Fruit fly (Drosophila melanogaster): ENCODE data around the gene Ir67c.

Ir67c gene

DNA sequence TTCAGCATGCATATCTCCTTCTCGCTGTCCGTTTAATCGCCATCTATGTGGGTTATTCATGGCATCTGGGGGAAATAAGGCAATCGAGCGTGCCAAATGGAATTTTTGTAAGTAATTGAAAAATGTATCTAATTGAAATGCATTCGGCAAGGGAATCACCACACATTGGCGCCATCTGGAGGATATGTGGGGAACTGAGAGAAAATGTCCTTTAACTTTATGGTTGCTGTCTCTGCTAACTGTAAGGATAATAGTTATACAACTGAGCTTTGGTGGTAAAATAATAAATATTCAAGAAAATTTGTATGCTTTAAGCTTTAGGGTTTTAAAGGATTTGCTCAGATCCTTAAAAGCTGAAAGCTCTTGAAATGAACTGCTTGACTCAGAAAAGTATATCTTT is 6.6 kb downstream of the Ir67c start:
- TF ChIP-seq Mnt (GFP tag; optimal IDR thresholded peaks at IDR 0.05) (no peak), CG1620 (GFP tag; optimal IDR thresholded peaks at IDR 0.05) (no peak), Crg-1 (GFP tag; optimal IDR thresholded peaks at IDR 0.05) (no peak), CG33017 (tag; optimal IDR thresholded peaks at IDR 0.05) (no peak), ovo (GFP tag; optimal IDR thresholded peaks at IDR 0.05) (no peak), Clk (GFP tag; optimal IDR thresholded peaks at IDR 0.05) (no peak), CG11617 (GFP tag; optimal IDR thresholded peaks at IDR 0.05) (no peak), pad (GFP tag; optimal IDR thresholded peaks at IDR 0.05) (no peak)

DNA sequence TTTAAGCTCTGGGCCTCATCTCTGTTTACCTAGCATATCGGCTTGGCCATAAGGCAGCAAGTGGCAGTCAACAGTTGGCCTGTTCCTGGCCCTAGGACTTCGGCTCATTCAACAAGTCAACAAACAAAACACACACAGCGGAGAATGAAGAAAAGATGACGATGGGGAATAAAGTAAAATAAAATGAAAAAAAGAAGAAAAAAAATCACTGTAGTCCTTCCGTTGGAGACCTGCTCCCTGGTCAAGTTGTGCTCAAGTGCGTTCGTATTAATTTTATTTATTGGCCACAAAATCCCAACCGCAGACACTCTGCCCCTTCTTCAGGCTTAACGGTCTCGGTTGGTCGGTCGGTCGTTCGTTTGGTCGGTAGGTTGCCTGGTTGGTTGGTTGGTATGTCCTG is 15.5 kb downstream of the Ir67c start:
- TF ChIP-seq CG7045 (GFP tag; optimal IDR thresholded peaks at IDR 0.05): no peak
- TF ChIP-seq tj (GFP tag; optimal IDR thresholded peaks at IDR 0.05): no peak
- no peak for TF ChIP-seq CG7101 (tag; optimal IDR thresholded peaks at IDR 0.05)
- TF ChIP-seq CG12768 (GFP tag; optimal IDR thresholded peaks at IDR 0.05): no peak

DNA sequence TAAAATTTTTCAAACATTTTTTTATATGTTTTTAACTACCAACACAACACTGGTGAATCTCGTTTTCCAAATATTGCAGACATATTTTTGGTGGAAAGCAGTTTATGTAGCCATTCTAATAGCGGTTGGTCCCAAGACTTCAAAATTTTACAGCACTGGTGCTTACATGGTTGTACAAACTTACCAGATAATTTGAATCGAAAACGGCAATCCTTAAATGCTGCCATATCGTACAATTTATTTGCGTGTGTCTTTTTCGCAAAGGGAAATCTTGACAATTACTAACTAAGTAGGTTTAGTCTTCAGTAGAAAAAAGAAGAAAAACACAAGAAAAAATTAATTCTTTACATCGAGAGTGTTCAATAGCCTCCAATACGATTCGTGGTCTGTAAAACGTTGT is 21.4 kb downstream of the Ir67c start, which contains the start of gene CG12362:
Gene CG12362, plus strand, starts transcription at position 301 of the 400 bp plus-strand sequence.
- TF ChIP-seq Clk (GFP tag; optimal IDR thresholded peaks at IDR 0.05) (no peak), CG5204 (GFP tag; optimal IDR thresholded peaks at IDR 0.05) (no peak), CG12768 (GFP tag; optimal IDR thresholded peaks at IDR 0.05) (no peak), ovo (GFP tag; optimal IDR thresholded peaks at IDR 0.05) (no peak), pad (GFP tag; optimal IDR thresholded peaks at IDR 0.05) (no peak)

- TF ChIP-seq pad (GFP tag; optimal IDR thresholded peaks at IDR 0.05) (no peak), CG5204 (GFP tag; optimal IDR thresholded peaks at IDR 0.05) (no peak), CG14711 (tag; optimal IDR thresholded peaks at IDR 0.05) (no peak), CG33017 (tag; optimal IDR thresholded peaks at IDR 0.05) (no peak), cnc (optimal IDR thresholded peaks at IDR 0.05) (no peak), Hr96 (GFP tag; optimal IDR thresholded peaks at IDR 0.05) (no peak), Clk (GFP tag; optimal IDR thresholded peaks at IDR 0.05) (no peak), toe (GFP tag; optimal IDR thresholded peaks at IDR 0.05) (no peak), Crg-1 (GFP tag; optimal IDR thresholded peaks at IDR 0.05) (no peak), bab1 (GFP tag; optimal IDR thresholded peaks at IDR 0.05) (no peak), CG7101 (tag; optimal IDR thresholded peaks at IDR 0.05) (no peak), CG12768 (GFP tag; optimal IDR thresholded peaks at IDR 0.05) (no peak), CG11617 (GFP tag; optimal IDR thresholded peaks at IDR 0.05) (no peak), cic (GFP tag; optimal IDR thresholded peaks at IDR 0.05) (no peak), kay (GFP tag; ENCODE audit: borderline replicate concordance) (no peak)
Measured at dm6 chr3L:10411611-10412010, 22.3 kb downstream of the Ir67c start.

dm6 chr3L:10409511-10409910 is 24.4 kb downstream of the Ir67c start:
- no peak for TF ChIP-seq CG12768 (GFP tag; optimal IDR thresholded peaks at IDR 0.05)

dm6 chr3L:10407743-10408142 is 26.2 kb downstream of the Ir67c start:
- no peak for TF ChIP-seq Clk (GFP tag; optimal IDR thresholded peaks at IDR 0.05)
- no peak for TF ChIP-seq pad (GFP tag; optimal IDR thresholded peaks at IDR 0.05)
- no peak for TF ChIP-seq CG1620 (GFP tag; optimal IDR thresholded peaks at IDR 0.05)
- TF ChIP-seq cnc (optimal IDR thresholded peaks at IDR 0.05): no peak
- no peak for TF ChIP-seq tj (GFP tag; optimal IDR thresholded peaks at IDR 0.05)
- no peak for TF ChIP-seq CG12768 (GFP tag; optimal IDR thresholded peaks at IDR 0.05)
- TF ChIP-seq CG33017 (tag; optimal IDR thresholded peaks at IDR 0.05): no peak
- TF ChIP-seq CG14711 (tag; optimal IDR thresholded peaks at IDR 0.05): no peak
- TF ChIP-seq ovo (GFP tag; optimal IDR thresholded peaks at IDR 0.05): no peak
- TF ChIP-seq toe (GFP tag; optimal IDR thresholded peaks at IDR 0.05): no peak
- no peak for TF ChIP-seq CG7101 (tag; optimal IDR thresholded peaks at IDR 0.05)

- TF ChIP-seq CG7045 (GFP tag; optimal IDR thresholded peaks at IDR 0.05) (no peak), Mnt (GFP tag; optimal IDR thresholded peaks at IDR 0.05) (no peak), Hr96 (GFP tag; optimal IDR thresholded peaks at IDR 0.05) (no peak), toe (GFP tag; optimal IDR thresholded peaks at IDR 0.05) (no peak), cnc (optimal IDR thresholded peaks at IDR 0.05) (no peak), CG5204 (GFP tag; optimal IDR thresholded peaks at IDR 0.05) (no peak), CG14711 (tag; optimal IDR thresholded peaks at IDR 0.05) (no peak), CG1620 (GFP tag; optimal IDR thresholded peaks at IDR 0.05) (no peak), CG12768 (GFP tag; optimal IDR thresholded peaks at IDR 0.05) (no peak), CG11617 (GFP tag; optimal IDR thresholded peaks at IDR 0.05) (no peak), Clk (GFP tag; optimal IDR thresholded peaks at IDR 0.05) (no peak), ovo (GFP tag; optimal IDR thresholded peaks at IDR 0.05) (no peak), cic (GFP tag; optimal IDR thresholded peaks at IDR 0.05) (no peak), bab1 (GFP tag; optimal IDR thresholded peaks at IDR 0.05) (no peak), pad (GFP tag; optimal IDR thresholded peaks at IDR 0.05) (no peak), CG7101 (tag; optimal IDR thresholded peaks at IDR 0.05) (no peak), tj (GFP tag; optimal IDR thresholded peaks at IDR 0.05) (no peak), kay (GFP tag; ENCODE audit: borderline replicate concordance) (no peak)
Measured at dm6 chr3L:10398678-10399077, 35.2 kb downstream of the Ir67c start.

DNA sequence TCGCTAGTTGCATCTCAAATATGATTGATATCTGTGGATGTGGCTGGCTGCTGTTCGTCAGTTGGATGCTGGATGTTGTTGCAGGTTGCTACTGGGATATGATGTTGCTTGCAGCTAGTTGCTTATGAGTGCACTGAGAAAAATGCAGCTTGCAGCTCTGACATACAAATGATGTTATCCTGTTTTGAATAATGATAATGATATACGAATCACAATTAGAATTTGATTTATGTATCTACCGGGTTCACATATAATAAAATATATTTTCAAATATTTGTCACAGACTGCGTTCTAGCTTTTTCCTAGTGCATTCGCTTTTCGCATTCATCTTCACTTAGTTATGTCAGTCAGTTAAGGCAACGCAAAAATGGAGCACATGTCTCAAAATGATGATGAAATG is 37.4 kb downstream of the Ir67c start:
- TF ChIP-seq CG33017 (tag; optimal IDR thresholded peaks at IDR 0.05): no peak
- TF ChIP-seq CG1620 (GFP tag; optimal IDR thresholded peaks at IDR 0.05): no peak

All from whole organism, adult.